In the genomic region with DNA sequence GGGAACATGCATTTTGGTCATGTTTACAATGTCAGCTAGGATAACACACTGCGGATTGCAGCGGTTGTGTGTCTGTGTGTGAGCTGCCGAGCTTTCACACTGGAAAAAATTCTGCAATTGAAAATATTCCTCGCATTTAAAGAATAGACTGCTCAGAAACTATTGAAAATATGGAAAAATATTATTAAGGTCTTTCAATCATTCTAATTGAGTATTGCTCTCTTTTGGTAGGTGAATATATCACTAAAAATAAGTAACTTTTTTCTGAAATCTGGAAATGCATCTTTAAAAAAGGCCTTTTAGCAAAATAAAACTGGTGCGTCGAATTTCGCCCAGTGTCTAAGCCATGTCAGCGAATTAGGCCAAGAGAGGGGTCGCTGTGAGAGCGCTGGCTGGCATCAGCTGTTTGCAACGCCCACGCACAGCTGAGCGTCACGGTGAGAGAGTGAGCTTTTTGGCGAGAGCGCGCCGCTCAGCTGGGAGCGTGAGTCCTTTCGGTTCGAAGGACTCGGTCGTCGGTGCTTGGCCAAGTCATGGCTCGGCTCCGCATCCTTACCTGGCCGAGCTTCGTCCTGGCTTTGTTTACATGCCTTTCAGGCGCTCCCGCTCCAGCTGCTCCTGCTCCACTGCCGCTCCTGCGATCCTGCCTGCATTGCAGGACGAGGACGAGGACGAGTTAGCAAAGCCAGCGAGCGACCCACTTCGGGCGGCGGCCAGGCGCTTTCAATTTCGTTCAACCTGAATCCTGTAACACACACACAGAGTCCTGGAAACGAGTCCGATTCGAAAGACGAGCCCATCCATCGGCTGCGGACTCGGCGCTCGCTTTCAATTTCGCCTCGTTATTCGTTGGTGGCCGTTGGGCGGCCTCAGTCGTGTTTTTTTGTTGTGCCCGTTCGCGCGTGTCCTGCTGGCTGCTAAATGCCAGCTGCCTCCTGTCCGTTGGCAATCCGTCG, we compare ENCODE assay signal across 1 fruit fly cellular context.
A peak's percentile ranks its signal among the peaks of the same experiment; 100 is the strongest.
TF ChIP-seq lines count a peak whose summit lies in the region.

A gene (plus strand): TSS at position 864 of the 956 bp plus-strand sequence.

TF ChIP-seq in whole organism, embryonic, 481 proteins besides CTCF, POLR2A, EP300 and RAD21 (continued from another document and continues in another):
- TF ChIP-seq sim (GFP tag; IDR thresholded peaks at IDR 0.05; lab: Robert Waterston, UW) (no peak), CG8089 (GFP tag; optimal IDR thresholded peaks at IDR 0.05; lab: Kevin White, UChicago) (no peak), abd-A (tag; optimal IDR thresholded peaks at IDR 0.05; lab: Kevin White, UChicago) (no peak), Hr78 (GFP tag; optimal IDR thresholded peaks at IDR 0.05; lab: Kevin White, UChicago) (no peak), Six4 (GFP tag; optimal IDR thresholded peaks at IDR 0.05; lab: Kevin White, UChicago) (no peak), NK7.1 (GFP tag; optimal IDR thresholded peaks at IDR 0.05; lab: Kevin White, UChicago) (no peak), cas (GFP tag; IDR thresholded peaks at IDR 0.05; lab: Robert Waterston, UW) (no peak), CG10366 (GFP tag; IDR thresholded peaks at IDR 0.05; lab: Robert Waterston, UW) (no peak), trem (tag; optimal IDR thresholded peaks at IDR 0.05; lab: Kevin White, UChicago) (no peak), Xrp1 (GFP tag; IDR thresholded peaks at IDR 0.05; lab: Robert Waterston, UW) (no peak), Asciz (GFP tag; optimal IDR thresholded peaks at IDR 0.05; lab: Kevin White, UChicago) (no peak), seq (GFP tag; IDR thresholded peaks at IDR 0.05; lab: Robert Waterston, UW) (no peak), Hmx (GFP tag; optimal IDR thresholded peaks at IDR 0.05; lab: Kevin White, UChicago) (no peak), lilli (GFP tag; optimal IDR thresholded peaks at IDR 0.05; lab: Kevin White, UChicago) (peak; percentile 39), CG6683 (GFP tag; optimal IDR thresholded peaks at IDR 0.05; lab: Kevin White, UChicago) (no peak), CG4730 (GFP tag; IDR thresholded peaks at IDR 0.05; lab: Robert Waterston, UW) (no peak), CG9797 (GFP tag; optimal IDR thresholded peaks at IDR 0.05; lab: Kevin White, UChicago) (no peak), fu2 (GFP tag; optimal IDR thresholded peaks at IDR 0.05; lab: Kevin White, UChicago) (no peak), wdn (GFP tag; IDR thresholded peaks at IDR 0.05; lab: Robert Waterston, UW) (no peak), danr (GFP tag; IDR thresholded peaks at IDR 0.05; lab: Robert Waterston, UW) (no peak), CG10543 (GFP tag; optimal IDR thresholded peaks at IDR 0.05; lab: Kevin White, UChicago) (no peak), Nf-YC (tag; optimal IDR thresholded peaks at IDR 0.05; lab: Kevin White, UChicago) (no peak), CG1647 (GFP tag; optimal IDR thresholded peaks at IDR 0.05; lab: Kevin White, UChicago) (no peak), CG4854 (GFP tag; optimal IDR thresholded peaks at IDR 0.05; lab: Kevin White, UChicago) (no peak), crol (GFP tag; IDR thresholded peaks at IDR 0.05; lab: Robert Waterston, UW) (no peak), CG31365 (tag; optimal IDR thresholded peaks at IDR 0.05; lab: Kevin White, UChicago) (no peak), oc (tag; optimal IDR thresholded peaks at IDR 0.05; lab: Kevin White, UChicago) (no peak), CG1832 (GFP tag; optimal IDR thresholded peaks at IDR 0.05; lab: Kevin White, UChicago) (no peak), bowl (GFP tag; IDR thresholded peaks at IDR 0.05; lab: Robert Waterston, UW) (no peak), lmd (GFP tag; IDR thresholded peaks at IDR 0.05; lab: Robert Waterston, UW) (peak; percentile 34; the same call in 1 of the 2 replicates), CG11723 (GFP tag; optimal IDR thresholded peaks at IDR 0.05; lab: Kevin White, UChicago) (no peak), CG6254 (GFP tag; optimal IDR thresholded peaks at IDR 0.05; lab: Kevin White, UChicago) (no peak), br (optimal IDR thresholded peaks at IDR 0.05; lab: Kevin White, UChicago) (no peak), CG11695 (GFP tag; IDR thresholded peaks at IDR 0.05; lab: Robert Waterston, UW) (no peak), dan (GFP tag; IDR thresholded peaks at IDR 0.05; lab: Robert Waterston, UW) (no peak), phol (tag; optimal IDR thresholded peaks at IDR 0.05; lab: Kevin White, UChicago) (no peak), fd64A (GFP tag; optimal IDR thresholded peaks at IDR 0.05; lab: Kevin White, UChicago) (no peak), CG34376 (GFP tag; optimal IDR thresholded peaks at IDR 0.05; lab: Kevin White, UChicago) (peak; percentile 0), CG34422 (GFP tag; IDR thresholded peaks at IDR 0.05; lab: Robert Waterston, UW) (no peak), grau (tag; optimal IDR thresholded peaks at IDR 0.05; lab: Kevin White, UChicago) (no peak), MESR4 (GFP tag; optimal IDR thresholded peaks at IDR 0.05; lab: Kevin White, UChicago) (no peak), CG9609 (GFP tag; optimal IDR thresholded peaks at IDR 0.05; lab: Kevin White, UChicago) (no peak), chinmo (GFP tag; IDR thresholded peaks at IDR 0.05; lab: Robert Waterston, UW; ENCODE audit: partially characterized antibody) (0 out of 4 replicates have a peak, but pooled peaks have one; percentile 20), sqz (GFP tag; optimal IDR thresholded peaks at IDR 0.05; lab: Kevin White, UChicago) (no peak), Bdp1 (GFP tag; optimal IDR thresholded peaks at IDR 0.05; lab: Kevin White, UChicago) (no peak), pum (GFP tag; optimal IDR thresholded peaks at IDR 0.05; lab: Kevin White, UChicago) (no peak), Rfx (GFP tag; IDR thresholded peaks at IDR 0.05; lab: Robert Waterston, UW) (0 out of 2 replicates have a peak, but pooled peaks have one; percentile 10), Oaz (GFP tag; IDR thresholded peaks at IDR 0.05; lab: Robert Waterston, UW) (no peak), Tbp (GFP tag; optimal IDR thresholded peaks at IDR 0.05; lab: Kevin White, UChicago) (no peak), CG2199 (GFP tag; IDR thresholded peaks at IDR 0.05; lab: Robert Waterston, UW) (no peak), az2 (GFP tag; optimal IDR thresholded peaks at IDR 0.05; lab: Kevin White, UChicago) (no peak), Side (GFP tag; optimal IDR thresholded peaks at IDR 0.05; lab: Kevin White, UChicago) (no peak), CG11093 (GFP tag; IDR thresholded peaks at IDR 0.05; lab: Robert Waterston, UW) (no peak), CG15514 (GFP tag; optimal IDR thresholded peaks at IDR 0.05; lab: Kevin White, UChicago) (peak; percentile 11), kay (GFP tag; optimal IDR thresholded peaks at IDR 0.05; lab: Kevin White, UChicago) (no peak), Sry-δ (GFP tag; optimal IDR thresholded peaks at IDR 0.05; lab: Kevin White, UChicago) (no peak), zen2 (GFP tag; IDR thresholded peaks at IDR 0.05; lab: Robert Waterston, UW; ENCODE audit: partially characterized antibody) (no peak), H2.0 (GFP tag; IDR thresholded peaks at IDR 0.05; lab: Robert Waterston, UW) (no peak), B-H2 (GFP tag; optimal IDR thresholded peaks at IDR 0.05; lab: Kevin White, UChicago) (no peak), CG17328 (GFP tag; IDR thresholded peaks at IDR 0.05; lab: Robert Waterston, UW) (no peak), CrebB (tag; optimal IDR thresholded peaks at IDR 0.05; lab: Kevin White, UChicago) (no peak), CG4328 (GFP tag; optimal IDR thresholded peaks at IDR 0.05; lab: Kevin White, UChicago) (no peak), gcm (GFP tag; optimal IDR thresholded peaks at IDR 0.05; lab: Kevin White, UChicago) (no peak), nau (GFP tag; optimal IDR thresholded peaks at IDR 0.05; lab: Kevin White, UChicago) (no peak), CG31388 (GFP tag; optimal IDR thresholded peaks at IDR 0.05; lab: Kevin White, UChicago) (no peak), HHEX (GFP tag; optimal IDR thresholded peaks at IDR 0.05; lab: Kevin White, UChicago) (no peak), bab2 (GFP tag; optimal IDR thresholded peaks at IDR 0.05; lab: Kevin White, UChicago) (peak; percentile 2), ken (GFP tag; IDR thresholded peaks at IDR 0.05; lab: Robert Waterston, UW) (no peak), cwo (GFP tag; optimal IDR thresholded peaks at IDR 0.05; lab: Kevin White, UChicago) (peak; percentile 38), Optix (GFP tag; IDR thresholded peaks at IDR 0.05; lab: Robert Waterston, UW) (no peak), gt (GFP tag; IDR thresholded peaks at IDR 0.05; lab: Robert Waterston, UW) (no peak), Kr (GFP tag; optimal IDR thresholded peaks at IDR 0.05; lab: Kevin White, UChicago) (no peak), cato (GFP tag; optimal IDR thresholded peaks at IDR 0.05; lab: Kevin White, UChicago; ENCODE audit: borderline replicate concordance) (no peak), CG6813 (GFP tag; optimal IDR thresholded peaks at IDR 0.05; lab: Kevin White, UChicago) (no peak), CG12744 (GFP tag; optimal IDR thresholded peaks at IDR 0.05; lab: Kevin White, UChicago) (no peak), CG12391 (tag; optimal IDR thresholded peaks at IDR 0.05; lab: Kevin White, UChicago) (no peak), bigmax (GFP tag; optimal IDR thresholded peaks at IDR 0.05; lab: Kevin White, UChicago) (no peak), CG16779 (GFP tag; IDR thresholded peaks at IDR 0.05; lab: Robert Waterston, UW) (no peak), Elba2 (GFP tag; optimal IDR thresholded peaks at IDR 0.05; lab: Kevin White, UChicago) (no peak), Mes4 (GFP tag; optimal IDR thresholded peaks at IDR 0.05; lab: Kevin White, UChicago) (no peak), CHES-1-like (GFP tag; optimal IDR thresholded peaks at IDR 0.05; lab: Kevin White, UChicago) (no peak), so (GFP tag; IDR thresholded peaks at IDR 0.05; lab: Robert Waterston, UW) (no peak), Scr (GFP tag; IDR thresholded peaks at IDR 0.05; lab: Robert Waterston, UW; ENCODE audit: partially characterized antibody) (no peak), Sox102F (GFP tag; optimal IDR thresholded peaks at IDR 0.05; lab: Kevin White, UChicago) (no peak), HmgZ (tag; optimal IDR thresholded peaks at IDR 0.05; lab: Kevin White, UChicago) (no peak), Usf (GFP tag; optimal IDR thresholded peaks at IDR 0.05; lab: Kevin White, UChicago) (no peak), CG7963 (GFP tag; IDR thresholded peaks at IDR 0.05; lab: Robert Waterston, UW; ENCODE audit: partially characterized antibody) (no peak), ttk (GFP tag; IDR thresholded peaks at IDR 0.05; lab: Robert Waterston, UW) (no peak), CG33557 (GFP tag; optimal IDR thresholded peaks at IDR 0.05; lab: Kevin White, UChicago) (no peak), tap (tag; optimal IDR thresholded peaks at IDR 0.05; lab: Kevin White, UChicago) (no peak), CG9876 (GFP tag; optimal IDR thresholded peaks at IDR 0.05; lab: Kevin White, UChicago) (no peak), CG17612 (GFP tag; IDR thresholded peaks at IDR 0.05; lab: Robert Waterston, UW) (no peak), zfh2 (GFP tag; optimal IDR thresholded peaks at IDR 0.05; lab: Kevin White, UChicago) (no peak), p53 (GFP tag; optimal IDR thresholded peaks at IDR 0.05; lab: Kevin White, UChicago) (no peak), Opbp (GFP tag; IDR thresholded peaks at IDR 0.05; lab: Robert Waterston, UW; ENCODE audit: partially characterized antibody) (no peak), MTF-1 (GFP tag; optimal IDR thresholded peaks at IDR 0.05; lab: Kevin White, UChicago; ENCODE audit: borderline replicate concordance) (no peak), vvl (GFP tag; IDR thresholded peaks at IDR 0.05; lab: Robert Waterston, UW) (no peak), gsb-n (tag; optimal IDR thresholded peaks at IDR 0.05; lab: Kevin White, UChicago) (no peak), CG17912 (GFP tag; optimal IDR thresholded peaks at IDR 0.05; lab: Kevin White, UChicago) (no peak), Aef1 (GFP tag; IDR thresholded peaks at IDR 0.05; lab: Robert Waterston, UW) (no peak), CG11560 (tag; IDR thresholded peaks at IDR 0.05; lab: Robert Waterston, UW) (no peak), Xbp1 (GFP tag; optimal IDR thresholded peaks at IDR 0.05; lab: Kevin White, UChicago) (peak; percentile 26), Trl (optimal IDR thresholded peaks at IDR 0.05; lab: Kevin White, UChicago) (peak in 1 of 2 experiments; percentile 33), Trl (GFP tag; optimal IDR thresholded peaks at IDR 0.05; lab: Kevin White, UChicago) (peak; percentile 16), CG10267 (tag; optimal IDR thresholded peaks at IDR 0.05; lab: Kevin White, UChicago) (no peak), shn (GFP tag; optimal IDR thresholded peaks at IDR 0.05; lab: Kevin White, UChicago) (no peak), CG10431 (GFP tag; optimal IDR thresholded peaks at IDR 0.05; lab: Kevin White, UChicago) (no peak), CG30403 (GFP tag; optimal IDR thresholded peaks at IDR 0.05; lab: Kevin White, UChicago) (peak; percentile 30), Dek (tag; optimal IDR thresholded peaks at IDR 0.05; lab: Kevin White, UChicago) (peak; percentile 10), CG30020 (tag; optimal IDR thresholded peaks at IDR 0.05; lab: Kevin White, UChicago) (no peak), CG8359 (GFP tag; optimal IDR thresholded peaks at IDR 0.05; lab: Kevin White, UChicago; ENCODE audit: borderline replicate concordance) (no peak), CG14050 (GFP tag; IDR thresholded peaks at IDR 0.05; lab: Robert Waterston, UW) (no peak), Stat92E (GFP tag; optimal IDR thresholded peaks at IDR 0.05; lab: Kevin White, UChicago) (no peak), Dfd (GFP tag; optimal IDR thresholded peaks at IDR 0.05; lab: Kevin White, UChicago) (no peak), gcm2 (GFP tag; optimal IDR thresholded peaks at IDR 0.05; lab: Kevin White, UChicago) (no peak), salm (tag; optimal IDR thresholded peaks at IDR 0.05; lab: Kevin White, UChicago) (no peak), H15 (GFP tag; IDR thresholded peaks at IDR 0.05; lab: Robert Waterston, UW) (no peak), btn (GFP tag; optimal IDR thresholded peaks at IDR 0.05; lab: Kevin White, UChicago) (no peak), sima (GFP tag; optimal IDR thresholded peaks at IDR 0.05; lab: Kevin White, UChicago) (no peak), Awh (GFP tag; IDR thresholded peaks at IDR 0.05; lab: Robert Waterston, UW) (no peak), nmo (GFP tag; optimal IDR thresholded peaks at IDR 0.05; lab: Kevin White, UChicago) (no peak), Sox100B (GFP tag; optimal IDR thresholded peaks at IDR 0.05; lab: Kevin White, UChicago) (no peak), CG9817 (tag; optimal IDR thresholded peaks at IDR 0.05; lab: Kevin White, UChicago) (peak; percentile 16), ewg (GFP tag; optimal IDR thresholded peaks at IDR 0.05; lab: Kevin White, UChicago) (no peak), CG15479 (GFP tag; optimal IDR thresholded peaks at IDR 0.05; lab: Kevin White, UChicago) (no peak), wek (GFP tag; optimal IDR thresholded peaks at IDR 0.05; lab: Kevin White, UChicago) (no peak), NFAT (GFP tag; IDR thresholded peaks at IDR 0.05; lab: Robert Waterston, UW) (no peak)
